Worm (Caenorhabditis elegans): ENCODE data around the gene srxa-8.
A peak's percentile ranks its signal among the peaks of the same experiment; 100 is the strongest.

DNA sequence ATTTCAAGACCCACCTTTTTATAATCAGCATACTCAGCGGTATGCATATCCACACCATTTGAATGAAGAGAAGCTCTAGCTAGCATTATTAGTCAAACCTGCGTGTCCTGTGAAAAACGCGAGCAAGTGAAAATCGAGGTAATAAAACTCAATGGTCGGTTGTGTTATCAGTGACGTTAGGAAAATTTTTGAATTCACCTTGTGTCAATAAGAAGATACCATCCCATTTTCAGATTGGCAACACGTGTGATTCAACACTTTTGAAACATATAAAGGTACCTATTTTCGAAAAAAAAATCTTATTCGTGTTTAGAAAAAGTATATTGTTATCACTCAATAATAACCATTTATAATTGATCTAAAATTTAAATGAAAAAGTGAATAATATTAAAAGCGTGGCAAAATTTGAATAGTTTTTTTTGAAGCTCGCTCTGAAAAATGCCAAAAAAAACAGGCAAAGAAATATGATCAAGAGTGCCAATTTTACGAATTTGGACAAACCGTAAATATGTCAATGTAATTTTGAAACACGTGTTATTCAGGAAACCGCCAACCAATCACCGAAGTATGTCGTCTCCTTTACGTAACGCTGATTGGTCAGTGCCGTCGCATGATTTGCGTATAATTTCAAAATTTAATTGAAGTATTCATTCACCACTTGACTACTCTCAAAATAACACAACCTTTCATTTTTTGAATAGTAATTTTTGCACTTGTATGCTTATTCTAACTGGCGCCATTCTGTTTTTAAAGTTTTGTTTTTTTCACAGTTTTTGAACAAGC is 3.2 kb upstream of the srxa-8 start, which contains the start of gene F46G10.1:
- TF ChIP-seq ces-1 (GFP tag; optimal IDR thresholded peaks at IDR 0.05) (no peak), ama-1 (optimal IDR thresholded peaks at IDR 0.05) (no peak), nhr-237 (tag; optimal IDR thresholded peaks at IDR 0.05) (no peak), lin-35 (GFP tag; optimal IDR thresholded peaks at IDR 0.05) (peak in 1 of 2 experiments; percentile 22), xbp-1 (tag; optimal IDR thresholded peaks at IDR 0.05) (no peak), nhr-12 (tag; optimal IDR thresholded peaks at IDR 0.05) (no peak), egl-27 (tag; optimal IDR thresholded peaks at IDR 0.05) (no peak), unc-130 (tag; optimal IDR thresholded peaks at IDR 0.05) (no peak), zag-1 (tag; optimal IDR thresholded peaks at IDR 0.05) (no peak), lin-39 (tag; optimal IDR thresholded peaks at IDR 0.05) (no peak)
